Worm (Caenorhabditis elegans) whole organism, L3 larva: ENCODE measurements around the gene cnt-2.

Source experiments
- mdl-1 ChIP-seq: fragments of 150-350 bp; optimal IDR thresholded peaks from 2 replicates; lab custom pipeline; 2014; ENCODE audit warnings: missing biosample characterization, missing genetic modification characterization
- ztf-4 ChIP-seq: fragments of 150-350 bp; optimal IDR thresholded peaks from 2 replicates; lab custom pipeline; 2014; ENCODE audit warnings: missing biosample characterization, missing genetic modification characterization

DNA sequence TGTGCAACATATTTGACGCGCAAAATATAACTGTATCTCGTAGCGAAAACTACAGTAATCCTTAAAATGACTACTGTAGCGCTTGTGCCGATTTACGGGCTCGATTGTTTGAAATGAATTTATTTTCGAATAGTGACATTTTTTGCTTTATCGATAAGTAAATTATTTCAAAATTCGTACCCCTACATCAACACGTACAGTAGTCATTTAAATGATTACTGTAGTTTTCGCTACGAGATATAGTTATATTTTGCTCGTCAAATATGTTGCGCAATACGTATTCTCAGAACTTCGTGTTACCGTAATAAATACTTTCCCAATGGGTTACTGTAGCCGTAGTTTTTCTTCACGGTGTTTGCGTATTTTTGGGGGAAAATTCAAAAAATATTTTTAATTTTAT, 2.0 kb upstream of the cnt-2 start:
- no peak for TF ChIP-seq mdl-1 (tag; lab: Kevin White, UChicago)
- no peak for TF ChIP-seq ztf-4 (tag; lab: Kevin White, UChicago)
